Worm (Caenorhabditis elegans) whole organism, L4 larva: ENCODE data around the gene T23G7.2.

ENCODE experiments used
- F10B5.3 ChIP-seq: sonication (generic microtip); optimal IDR thresholded peaks from 2 replicates; lab custom pipeline; 2016; ENCODE audit warnings: mild to moderate bottlenecking, missing genetic modification characterization, missing compliant biosample characterization
- F49E8.2 ChIP-seq: sonication (generic microtip); optimal IDR thresholded peaks from 2 replicates; lab custom pipeline; 2016; ENCODE audit warnings: missing compliant biosample characterization, mild to moderate bottlenecking, missing genetic modification characterization, borderline replicate concordance
- Y105C5A.15 ChIP-seq: fragments of 200-800 bp; sonication (Bioruptor generic); IDR thresholded peaks from 2 replicates; pipeline ENCODE4 v1.3.6; 2022; ENCODE audit warnings: missing genetic modification characterization, missing compliant biosample characterization
- ZK546.5 ChIP-seq, 2 experiments: sonication (generic microtip); optimal IDR thresholded peaks; 2 replicates each; lab custom pipeline; 2017; ENCODE audit warnings: missing biosample characterization in 2 of 2, missing genetic modification characterization in 2 of 2
- aha-1 ChIP-seq: fragments of 150-350 bp; peaks from one replicate; lab custom pipeline; 2014; ENCODE audit warnings: missing biosample characterization, missing genetic modification characterization
- ceh-32 ChIP-seq: sonication (generic microtip); optimal IDR thresholded peaks from 2 replicates; lab custom pipeline; 2016; ENCODE audit warnings: mild to moderate bottlenecking, missing genetic modification characterization, missing compliant biosample characterization; ENCODE audit not compliant: poor library complexity
- ceh-44 ChIP-seq: fragments of 200-800 bp; sonication (Bioruptor generic); IDR thresholded peaks from 2 replicates; pipeline ENCODE4 v1.3.6; 2022; ENCODE audit warnings: missing genetic modification reagents, missing genetic modification characterization, missing compliant biosample characterization
- ces-1 ChIP-seq: fragments of 150-350 bp; sonication (generic microtip); optimal IDR thresholded peaks from 4 replicates; lab custom pipeline; 2014; ENCODE audit warnings: missing biosample characterization, missing genetic modification reagents, missing genetic modification characterization
- daf-16 ChIP-seq, 3 experiments: sonication (generic microtip); optimal IDR thresholded peaks; 2 replicates each; lab custom pipeline; 2016 to 2017; ENCODE audit warnings: missing genetic modification characterization in 3 of 3, missing genetic modification reagents in 3 of 3, mild to moderate bottlenecking in 2 of 3, missing compliant biosample characterization in 2 of 3, missing biosample characterization in 1 of 3, moderate library complexity in 1 of 3
- dmd-6 ChIP-seq: fragments of 200-800 bp; sonication (Bioruptor generic); IDR thresholded peaks from 2 replicates; pipeline ENCODE4 v1.3.6; 2022; ENCODE audit warnings: missing genetic modification reagents, missing genetic modification characterization, missing compliant biosample characterization
- dve-1 ChIP-seq: sonication (generic microtip); optimal IDR thresholded peaks from 2 replicates; lab custom pipeline; 2017; ENCODE audit warnings: antibody characterized with exemption, mild to moderate bottlenecking, missing genetic modification characterization, missing compliant biosample characterization; ENCODE audit not compliant: insufficient read depth
- fos-1 ChIP-seq: fragments of 150-350 bp; optimal IDR thresholded peaks from 2 replicates; lab custom pipeline; 2014; ENCODE audit warnings: missing biosample characterization, missing genetic modification characterization
- hlh-11 ChIP-seq: fragments of 200-800 bp; sonication (Bioruptor generic); optimal IDR thresholded peaks from 2 replicates; lab custom pipeline; 2018; ENCODE audit warnings: mild to moderate bottlenecking, missing genetic modification characterization, missing compliant biosample characterization
- hlh-30 ChIP-seq: sonication (generic microtip); optimal IDR thresholded peaks from 2 replicates; lab custom pipeline; 2017; ENCODE audit warnings: antibody characterized with exemption, mild to moderate bottlenecking, missing genetic modification characterization, missing compliant biosample characterization; ENCODE audit not compliant: insufficient read depth
- lim-7 ChIP-seq: fragments of 200-800 bp; sonication (Bioruptor generic); IDR thresholded peaks from 2 replicates; pipeline ENCODE4 v1.3.6; 2022; ENCODE audit warnings: missing genetic modification characterization, missing compliant biosample characterization
- lin-38 ChIP-seq: fragments of 200-800 bp; sonication (Bioruptor generic); IDR thresholded peaks from 2 replicates; pipeline ENCODE4 v1.3.6; 2022; ENCODE audit warnings: missing genetic modification reagents, missing genetic modification characterization, missing compliant biosample characterization
- lin-39 ChIP-seq: fragments of 150-350 bp; optimal IDR thresholded peaks from 2 replicates; lab custom pipeline; 2014; ENCODE audit warnings: missing biosample characterization, missing genetic modification reagents, missing genetic modification characterization
- mep-1 ChIP-seq: fragments of 150-350 bp; sonication (generic microtip); optimal IDR thresholded peaks from 3 replicates; lab custom pipeline; 2014; ENCODE audit warnings: missing biosample characterization, missing genetic modification characterization
- mxl-2 ChIP-seq: fragments of 200-800 bp; sonication (Bioruptor generic); conservative IDR thresholded peaks from 2 replicates; pipeline ENCODE4 v1.3.6; 2022; ENCODE audit warnings: missing genetic modification reagents, missing genetic modification characterization, missing compliant biosample characterization
- nhr-11 ChIP-seq: fragments of 150-350 bp; optimal IDR thresholded peaks from 2 replicates; lab custom pipeline; 2014; ENCODE audit warnings: missing biosample characterization, missing genetic modification characterization
- nhr-25 ChIP-seq: sonication (generic microtip); optimal IDR thresholded peaks from 2 replicates; lab custom pipeline; 2017; ENCODE audit warnings: missing genetic modification characterization, mild to moderate bottlenecking, missing compliant biosample characterization, antibody characterized with exemption, moderate library complexity, borderline replicate concordance; ENCODE audit not compliant: insufficient read depth
- nhr-28 ChIP-seq: fragments of 150-350 bp; optimal IDR thresholded peaks from 2 replicates; lab custom pipeline; 2014; ENCODE audit warnings: missing biosample characterization, missing genetic modification characterization
- nhr-41 ChIP-seq: fragments of 200-800 bp; sonication (Bioruptor generic); IDR thresholded peaks from 2 replicates; pipeline ENCODE4 v1.3.6; 2022; ENCODE audit warnings: missing genetic modification reagents, missing genetic modification characterization, missing compliant biosample characterization
- nhr-42 ChIP-seq: fragments of 200-800 bp; sonication (Bioruptor generic); IDR thresholded peaks from 2 replicates; pipeline ENCODE4 v1.3.6; 2022; ENCODE audit warnings: missing genetic modification characterization, missing compliant biosample characterization
- nhr-6 ChIP-seq: fragments of 150-350 bp; optimal IDR thresholded peaks from 2 replicates; lab custom pipeline; 2014; ENCODE audit warnings: missing biosample characterization, missing genetic modification characterization
- nhr-76 ChIP-seq: fragments of 150-350 bp; optimal IDR thresholded peaks from 2 replicates; lab custom pipeline; 2014; ENCODE audit warnings: missing biosample characterization, missing genetic modification characterization
- php-3 ChIP-seq: fragments of 200-800 bp; sonication (Bioruptor generic); IDR thresholded peaks from 2 replicates; pipeline ENCODE4 v1.3.6; 2022; ENCODE audit warnings: missing genetic modification reagents, missing genetic modification characterization, missing compliant biosample characterization
- pqm-1 ChIP-seq: sonication (generic microtip); optimal IDR thresholded peaks from 2 replicates; lab custom pipeline; 2017; ENCODE audit warnings: missing biosample characterization, missing genetic modification characterization
- rbr-2 ChIP-seq: sonication (generic microtip); optimal IDR thresholded peaks from 2 replicates; lab custom pipeline; 2016; ENCODE audit warnings: missing genotype, missing genetic modification characterization, missing compliant biosample characterization
- sdz-12 ChIP-seq: fragments of 200-800 bp; sonication (Bioruptor generic); optimal IDR thresholded peaks from 2 replicates; lab custom pipeline; 2018; ENCODE audit warnings: mild to moderate bottlenecking, missing genetic modification characterization, missing compliant biosample characterization
- skn-1 ChIP-seq: fragments of 150-350 bp; optimal IDR thresholded peaks from 2 replicates; lab custom pipeline; 2014; ENCODE audit warnings: missing biosample characterization, missing genetic modification characterization
- snpc-4 ChIP-seq: fragments of 150-350 bp; optimal IDR thresholded peaks from 2 replicates; lab custom pipeline; 2014; ENCODE audit warnings: missing biosample characterization, missing genetic modification characterization
- spr-3 ChIP-seq: fragments of 200-800 bp; sonication (Bioruptor generic); optimal IDR thresholded peaks from 2 replicates; lab custom pipeline; 2018; ENCODE audit warnings: mild to moderate bottlenecking, missing genetic modification characterization, missing compliant biosample characterization
- tag-97 ChIP-seq: fragments of 200-800 bp; sonication (Bioruptor generic); IDR thresholded peaks from 2 replicates; pipeline ENCODE4 v1.3.6; 2022; ENCODE audit warnings: missing genetic modification characterization, missing compliant biosample characterization
- tra-1 ChIP-seq: fragments of 200-800 bp; sonication (Bioruptor generic); IDR thresholded peaks from 2 replicates; pipeline ENCODE4 v1.3.6; 2022; ENCODE audit warnings: missing genetic modification reagents, missing genetic modification characterization, missing compliant biosample characterization
- unc-39 ChIP-seq: sonication (generic microtip); optimal IDR thresholded peaks from 2 replicates; lab custom pipeline; 2017; ENCODE audit warnings: missing biosample characterization, missing genetic modification characterization
- zfp-3 ChIP-seq: fragments of 200-800 bp; sonication (Bioruptor generic); conservative IDR thresholded peaks from 2 replicates; pipeline ENCODE4 v1.3.6; 2022; ENCODE audit warnings: missing genetic modification reagents, missing genetic modification characterization, missing compliant biosample characterization

T23G7.2 gene

DNA sequence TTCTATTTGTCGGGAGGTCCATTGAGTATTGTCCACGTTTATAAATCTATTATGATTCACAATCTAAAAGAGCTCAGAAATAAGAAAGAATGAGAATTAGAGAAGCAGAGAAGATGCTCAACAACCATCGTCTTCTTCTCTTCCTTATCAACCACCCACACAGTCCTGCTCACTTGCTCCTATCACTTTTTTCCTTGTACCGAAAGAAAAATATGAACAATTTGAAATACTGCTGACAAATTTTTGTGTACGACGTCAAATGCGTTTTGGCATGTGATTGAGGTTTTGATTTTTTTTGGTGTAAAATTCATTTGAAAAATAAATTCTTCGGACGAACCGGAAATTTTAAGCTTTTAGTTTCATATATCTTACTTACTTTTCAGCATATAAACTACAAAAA is 23.6 kb upstream of the T23G7.2 start:
- TF ChIP-seq ces-1 (GFP tag; lab: Kevin White, UChicago) (no peak), fos-1 (no peak), zfp-3 (GFP tag; lab: Robert Waterston, UW) (no peak), nhr-28 (tag; lab: Kevin White, UChicago) (peak; percentile 43), hlh-11 (tag; lab: Kevin White, UChicago) (peak; percentile 67), ceh-32 (tag; lab: Kevin White, UChicago) (no peak), dve-1 (tag; lab: Kevin White, UChicago) (peak; percentile 46), sdz-12 (GFP tag; lab: Kevin White, UChicago) (no peak), skn-1 (tag; lab: Kevin White, UChicago) (no peak), ceh-44 (GFP tag; lab: Robert Waterston, UW) (no peak), dmd-6 (peak; percentile 58; the same call in 1 of the 2 replicates), hlh-30 (tag; lab: Kevin White, UChicago) (peak; percentile 53), nhr-76 (tag; lab: Kevin White, UChicago) (no peak), ZK546.5 (tag; optimal IDR thresholded peaks at IDR 0.05; lab: Kevin White, UChicago) (no peak), pqm-1 (tag; lab: Kevin White, UChicago) (peak; percentile 86), rbr-2 (tag; lab: Kevin White, UChicago) (no peak), snpc-4 (tag; lab: Kevin White, UChicago) (no peak), nhr-11 (tag; lab: Kevin White, UChicago) (no peak), mep-1 (tag; lab: Kevin White, UChicago) (peak; percentile 2), daf-16 (GFP tag; optimal IDR thresholded peaks at IDR 0.05; lab: Kevin White, UChicago) (no peak), daf-16 (tag; optimal IDR thresholded peaks at IDR 0.05; lab: Kevin White, UChicago) (peak; percentile 79)

ce11 chrII:9194195-9194594 is 21.4 kb upstream of the T23G7.2 start, which contains the start of gene twk-4:
TSS of gene twk-4 (minus strand) at chrII:9194295.
- TF ChIP-seq mep-1 (tag; lab: Kevin White, UChicago) (no peak), F49E8.2 (no peak), spr-3 (GFP tag; lab: Kevin White, UChicago) (no peak), fos-1 (no peak), F10B5.3 (tag; lab: Kevin White, UChicago) (no peak), tag-97 (GFP tag; lab: Robert Waterston, UW) (no peak), lin-39 (tag; lab: Kevin White, UChicago) (no peak), tra-1 (GFP tag; lab: Robert Waterston, UW) (no peak), php-3 (GFP tag; lab: Robert Waterston, UW) (no peak), nhr-42 (GFP tag; lab: Robert Waterston, UW) (no peak), lim-7 (GFP tag; lab: Robert Waterston, UW) (no peak), mxl-2 (no peak), unc-39 (tag; lab: Kevin White, UChicago) (no peak), nhr-25 (no peak), daf-16 (GFP tag; optimal IDR thresholded peaks at IDR 0.05; lab: Kevin White, UChicago) (no peak), daf-16 (tag; optimal IDR thresholded peaks at IDR 0.05; lab: Kevin White, UChicago) (no peak), Y105C5A.15 (GFP tag; lab: Robert Waterston, UW) (no peak), hlh-30 (tag; lab: Kevin White, UChicago) (no peak), nhr-6 (tag; lab: Kevin White, UChicago) (no peak), nhr-41 (GFP tag; lab: Robert Waterston, UW) (no peak), lin-38 (GFP tag; lab: Robert Waterston, UW) (no peak)

DNA sequence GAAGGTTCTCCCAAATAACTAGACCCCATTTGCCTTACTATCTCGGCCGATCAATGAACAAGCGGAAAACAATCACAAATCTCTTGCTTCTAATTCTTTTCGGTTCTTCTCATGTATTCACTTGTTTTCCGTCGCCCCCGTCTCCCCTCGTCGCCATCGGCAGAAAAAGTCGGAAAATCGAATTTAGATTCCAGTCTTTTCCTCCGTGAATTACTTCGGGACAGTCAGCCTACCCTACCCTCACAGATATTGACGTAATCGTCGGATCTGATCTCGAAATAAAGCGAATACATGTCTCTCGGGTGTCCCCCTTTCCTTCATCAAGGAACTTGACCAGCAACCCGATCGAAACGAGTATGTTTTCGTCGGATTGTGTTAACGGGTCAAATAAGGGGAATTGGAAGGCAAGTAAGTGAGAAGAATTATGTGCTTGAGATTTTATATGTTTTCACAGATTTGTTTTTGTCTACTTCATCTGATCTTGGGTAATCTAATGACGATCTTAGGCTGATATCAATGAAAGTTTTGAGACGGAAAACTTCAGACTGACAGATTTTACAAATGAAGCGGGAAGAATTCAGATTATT is 17.9 kb upstream of the T23G7.2 start:
- TF ChIP-seq ZK546.5 (tag; optimal IDR thresholded peaks at IDR 0.05; lab: Kevin White, UChicago) (no peak), aha-1 (tag; lab: Kevin White, UChicago) (peak; percentile 30)
